Worm (Caenorhabditis elegans) whole organism, L3 larva: Measurements from ENCODE around the gene Y37H2A.7.

Experiments used
- aly-2 ChIP-seq: fragments of 150-350 bp; optimal IDR thresholded peaks from 2 replicates; lab custom pipeline; 2014; ENCODE audit warnings: missing biosample characterization, missing genetic modification characterization
- elt-1 ChIP-seq: fragments of 150-350 bp; optimal IDR thresholded peaks from 2 replicates; lab custom pipeline; 2014; ENCODE audit warnings: missing biosample characterization, missing genetic modification characterization
- fkh-10 ChIP-seq: sonication (generic microtip); optimal IDR thresholded peaks from 2 replicates; lab custom pipeline; 2017; ENCODE audit warnings: missing biosample characterization, missing genetic modification reagents, missing genetic modification characterization
- lin-39 ChIP-seq: fragments of 150-350 bp; optimal IDR thresholded peaks from 2 replicates; lab custom pipeline; 2018; ENCODE audit warnings: missing biosample characterization, missing genetic modification reagents, missing genetic modification characterization
- mdl-1 ChIP-seq: fragments of 150-350 bp; optimal IDR thresholded peaks from 2 replicates; lab custom pipeline; 2014; ENCODE audit warnings: missing biosample characterization, missing genetic modification characterization
- nhr-11 ChIP-seq: fragments of 150-350 bp; optimal IDR thresholded peaks from 2 replicates; lab custom pipeline; 2014; ENCODE audit warnings: missing biosample characterization, missing genetic modification characterization
- nhr-25 ChIP-seq: sonication (generic microtip); optimal IDR thresholded peaks from 2 replicates; lab custom pipeline; 2017; ENCODE audit warnings: missing biosample characterization, missing genetic modification characterization
- snpc-4 ChIP-seq: fragments of 150-350 bp; optimal IDR thresholded peaks from 2 replicates; lab custom pipeline; 2014; ENCODE audit warnings: missing biosample characterization, missing genetic modification characterization

- TF ChIP-seq nhr-25 (no peak), lin-39 (tag; lab: Kevin White, UChicago) (no peak), elt-1 (tag; lab: Kevin White, UChicago) (no peak), nhr-11 (tag; lab: Kevin White, UChicago) (no peak), snpc-4 (tag; lab: Kevin White, UChicago) (no peak), aly-2 (tag; lab: Kevin White, UChicago) (no peak), mdl-1 (tag; lab: Kevin White, UChicago) (no peak), fkh-10 (GFP tag; lab: Kevin White, UChicago) (no peak)
These were observed 5.7 kb downstream of the Y37H2A.7 start for ce11 chrV:18128545-18128944.
